Worm (Caenorhabditis elegans): Measurements from ENCODE around the gene mlc-4.

mlc-4 gene

ce11 chrIII:3382465-3382864 lies 11.1 kb downstream of the mlc-4 start:
- TF ChIP-seq nhr-11 (tag; optimal IDR thresholded peaks at IDR 0.05): no peak
- no peak for TF ChIP-seq blmp-1 (tag; optimal IDR thresholded peaks at IDR 0.05; ENCODE audit: insufficient read depth)
- TF ChIP-seq egl-27 (tag; optimal IDR thresholded peaks at IDR 0.05): no peak
- no peak for TF ChIP-seq lin-13 (GFP tag; optimal IDR thresholded peaks at IDR 0.05)
- no peak for TF ChIP-seq F13H6.1 (tag; optimal IDR thresholded peaks at IDR 0.05)
- no peak for TF ChIP-seq nhr-25 (tag; optimal IDR thresholded peaks at IDR 0.05)
- no peak for TF ChIP-seq crh-2 (tag; optimal IDR thresholded peaks at IDR 0.05)
- TF ChIP-seq lin-11 (tag; optimal IDR thresholded peaks at IDR 0.05): no peak
- TF ChIP-seq dmd-4 (tag; optimal IDR thresholded peaks at IDR 0.05): no peak
- no peak for TF ChIP-seq mab-5 (tag; optimal IDR thresholded peaks at IDR 0.05)
- no peak for TF ChIP-seq sma-3 (GFP tag; optimal IDR thresholded peaks at IDR 0.05)
- TF ChIP-seq alr-1 (tag; optimal IDR thresholded peaks at IDR 0.05): no peak
- no peak for TF ChIP-seq elt-1 (tag; optimal IDR thresholded peaks at IDR 0.05)
- no peak for TF ChIP-seq ztf-1 (GFP tag; conservative IDR thresholded peaks at IDR 0.05)
- TF ChIP-seq ama-1 (optimal IDR thresholded peaks at IDR 0.05): no peak
- no peak for TF ChIP-seq nhr-77 (tag; optimal IDR thresholded peaks at IDR 0.05)
- no peak for TF ChIP-seq gmeb-1 (tag; optimal IDR thresholded peaks at IDR 0.05)

ce11 chrIII:3381866-3382265 lies 11.7 kb downstream of the mlc-4 start:
- no peak for TF ChIP-seq nhr-129 (tag; optimal IDR thresholded peaks at IDR 0.05)
- TF ChIP-seq sma-3 (GFP tag; optimal IDR thresholded peaks at IDR 0.05): no peak
- TF ChIP-seq snpc-4 (tag; optimal IDR thresholded peaks at IDR 0.05): peak; percentile 12
- no peak for TF ChIP-seq nhr-237 (tag; optimal IDR thresholded peaks at IDR 0.05)
- no peak for TF ChIP-seq nhr-6 (tag; optimal IDR thresholded peaks at IDR 0.05)
- no peak for TF ChIP-seq ceh-82 (tag; optimal IDR thresholded peaks at IDR 0.05)
- TF ChIP-seq lin-39 (tag; optimal IDR thresholded peaks at IDR 0.05): no peak
- TF ChIP-seq aly-2 (tag; optimal IDR thresholded peaks at IDR 0.05): no peak
- no peak for TF ChIP-seq nhr-23 (tag; optimal IDR thresholded peaks at IDR 0.05)
- TF ChIP-seq R02D3.7 (tag; optimal IDR thresholded peaks at IDR 0.05): no peak
- TF ChIP-seq sem-4 (tag; optimal IDR thresholded peaks at IDR 0.05): no peak
- TF ChIP-seq zag-1 (tag; optimal IDR thresholded peaks at IDR 0.05): peak; percentile 14
- no peak for TF ChIP-seq unc-55 (GFP tag; optimal IDR thresholded peaks at IDR 0.05)

- TF ChIP-seq snpc-4 (tag; optimal IDR thresholded peaks at IDR 0.05) (peak; percentile 91), ztf-1 (GFP tag; conservative IDR thresholded peaks at IDR 0.05) (no peak), mbf-1 (tag; optimal IDR thresholded peaks at IDR 0.05) (no peak), crh-2 (tag; optimal IDR thresholded peaks at IDR 0.05) (no peak), aly-2 (tag; optimal IDR thresholded peaks at IDR 0.05) (no peak), nhr-25 (tag; optimal IDR thresholded peaks at IDR 0.05) (no peak), ztf-4 (tag; optimal IDR thresholded peaks at IDR 0.05) (no peak), lin-13 (GFP tag; optimal IDR thresholded peaks at IDR 0.05) (peak; percentile 48), unc-55 (GFP tag; optimal IDR thresholded peaks at IDR 0.05) (no peak), unc-62 (GFP tag; optimal IDR thresholded peaks at IDR 0.05) (no peak), gmeb-1 (tag; optimal IDR thresholded peaks at IDR 0.05) (peak; percentile 16), sma-9 (GFP tag; optimal IDR thresholded peaks at IDR 0.05) (peak; percentile 37), sma-9 (tag; optimal IDR thresholded peaks at IDR 0.05) (no peak), dmd-4 (tag; optimal IDR thresholded peaks at IDR 0.05) (no peak), fos-1 (tag; optimal IDR thresholded peaks at IDR 0.05) (no peak), mdl-1 (tag; optimal IDR thresholded peaks at IDR 0.05) (no peak), nhr-237 (tag; optimal IDR thresholded peaks at IDR 0.05) (no peak), nhr-11 (tag; optimal IDR thresholded peaks at IDR 0.05) (no peak), lin-11 (tag; optimal IDR thresholded peaks at IDR 0.05) (no peak), sem-4 (tag; optimal IDR thresholded peaks at IDR 0.05) (no peak), unc-39 (tag; optimal IDR thresholded peaks at IDR 0.05) (no peak), elt-1 (tag; optimal IDR thresholded peaks at IDR 0.05) (no peak), alr-1 (tag; optimal IDR thresholded peaks at IDR 0.05) (no peak), ceh-16 (tag; optimal IDR thresholded peaks at IDR 0.05) (no peak), sma-3 (GFP tag; optimal IDR thresholded peaks at IDR 0.05) (peak; percentile 46), zag-1 (tag; optimal IDR thresholded peaks at IDR 0.05) (no peak), ceh-82 (tag; optimal IDR thresholded peaks at IDR 0.05) (no peak), nhr-23 (tag; optimal IDR thresholded peaks at IDR 0.05) (no peak), ZK546.5 (tag; optimal IDR thresholded peaks at IDR 0.05) (no peak), lin-39 (tag; optimal IDR thresholded peaks at IDR 0.05) (no peak), mab-5 (tag; optimal IDR thresholded peaks at IDR 0.05) (no peak), nhr-6 (tag; optimal IDR thresholded peaks at IDR 0.05) (no peak), nhr-21 (tag; optimal IDR thresholded peaks at IDR 0.05) (peak; percentile 42), C34F6.9 (tag; optimal IDR thresholded peaks at IDR 0.05) (no peak), Y55F3AM.14 (GFP tag; optimal IDR thresholded peaks at IDR 0.05) (no peak), blmp-1 (tag; optimal IDR thresholded peaks at IDR 0.05; ENCODE audit: insufficient read depth) (peak; percentile 24), skn-1 (tag; optimal IDR thresholded peaks at IDR 0.05) (no peak), elt-3 (tag; optimal IDR thresholded peaks at IDR 0.05) (no peak), ama-1 (optimal IDR thresholded peaks at IDR 0.05) (no peak), nhr-10 (tag; optimal IDR thresholded peaks at IDR 0.05) (no peak), egl-27 (tag; optimal IDR thresholded peaks at IDR 0.05) (no peak), F13H6.1 (tag; optimal IDR thresholded peaks at IDR 0.05) (no peak), nhr-129 (tag; optimal IDR thresholded peaks at IDR 0.05) (no peak), nhr-12 (tag; optimal IDR thresholded peaks at IDR 0.05) (no peak), lsy-2 (tag; optimal IDR thresholded peaks at IDR 0.05) (no peak), nhr-77 (tag; optimal IDR thresholded peaks at IDR 0.05) (no peak)
Observed at ce11 chrIII:3377700-3378099, 15.9 kb downstream of the mlc-4 start.

Data from whole organism, L2 larva.